Fruit fly (Drosophila melanogaster): Measurements from ENCODE around the gene CG3823.
A peak's percentile ranks its signal among the peaks of the same experiment; 100 is the strongest.

Gene CG3823

DNA sequence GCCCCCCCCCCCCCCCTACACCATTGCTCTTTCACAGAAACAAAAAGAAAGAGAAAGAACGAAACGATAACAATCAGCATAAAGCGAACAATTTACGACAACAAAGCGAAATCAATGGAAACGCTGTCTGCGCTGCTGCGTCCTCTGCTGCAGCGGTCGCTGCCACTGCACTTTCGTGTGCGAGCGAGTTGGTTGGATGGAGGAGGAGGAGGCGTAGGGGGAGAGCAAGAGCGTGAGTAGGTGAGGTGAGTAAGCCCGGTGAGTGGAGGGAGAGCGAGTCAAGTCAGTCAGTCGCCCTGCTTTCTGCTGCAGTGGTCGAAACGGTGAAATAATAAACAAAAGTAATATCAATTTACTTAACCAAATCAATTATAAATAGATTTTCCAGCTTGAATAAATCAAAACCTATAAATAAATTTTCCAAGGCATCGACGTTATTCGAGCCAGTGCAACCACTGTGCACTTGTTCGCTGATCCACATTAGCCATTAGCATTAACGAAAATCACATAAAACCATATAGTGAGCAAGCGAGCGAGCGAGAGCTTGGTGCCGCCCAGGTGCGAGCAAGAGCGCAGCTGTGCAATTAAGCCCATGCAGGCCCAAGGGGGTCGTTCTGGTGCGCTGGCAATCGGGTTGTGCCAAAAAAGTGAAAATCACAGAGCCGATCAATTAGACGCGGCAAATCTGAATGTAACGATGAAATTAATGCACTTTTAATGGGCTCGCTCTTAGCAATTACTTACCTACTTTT is 40.2 kb downstream of the CG3823 start (continued):
- TF ChIP-seq CG14860 (GFP tag; IDR thresholded peaks at IDR 0.05; ENCODE audit: partially characterized antibody), result no peak
- no peak for TF ChIP-seq CrebB (tag; optimal IDR thresholded peaks at IDR 0.05)
- no peak for TF ChIP-seq TFAM (GFP tag; optimal IDR thresholded peaks at IDR 0.05)
- no peak for TF ChIP-seq CG2199 (GFP tag; IDR thresholded peaks at IDR 0.05)
- no peak for TF ChIP-seq luna (GFP tag; optimal IDR thresholded peaks at IDR 0.05)
- TF ChIP-seq CG7556 (GFP tag; optimal IDR thresholded peaks at IDR 0.05), result no peak
- TF ChIP-seq vfl (GFP tag; optimal IDR thresholded peaks at IDR 0.05), result no peak
- TF ChIP-seq HmgD (GFP tag; optimal IDR thresholded peaks at IDR 0.05), result no peak
- no peak for TF ChIP-seq Scr (GFP tag; IDR thresholded peaks at IDR 0.05; ENCODE audit: partially characterized antibody)
- TF ChIP-seq CG4282 (GFP tag; optimal IDR thresholded peaks at IDR 0.05), result no peak
- TF ChIP-seq gsb (GFP tag; IDR thresholded peaks at IDR 0.05), result no peak
- peak; percentile 1 for TF ChIP-seq CoRest (tag; optimal IDR thresholded peaks at IDR 0.05)
- no peak; the same call in 1 of the 2 replicates for TF ChIP-seq Adf1 (GFP tag; IDR thresholded peaks at IDR 0.05)
- TF ChIP-seq kni (GFP tag; optimal IDR thresholded peaks at IDR 0.05), result peak; percentile 69
- TF ChIP-seq Gug (GFP tag; IDR thresholded peaks at IDR 0.05), result no peak; the same call in 3 of the 4 replicates
- no peak for TF ChIP-seq CG15073 (GFP tag; optimal IDR thresholded peaks at IDR 0.05)
- TF ChIP-seq CG14710 (tag; optimal IDR thresholded peaks at IDR 0.05), result no peak
- TF ChIP-seq tna (GFP tag; IDR thresholded peaks at IDR 0.05; ENCODE audit: partially characterized antibody), result no peak
- peak; percentile 90 for TF ChIP-seq crol (GFP tag; IDR thresholded peaks at IDR 0.05)
- TF ChIP-seq sima (GFP tag; optimal IDR thresholded peaks at IDR 0.05), result no peak
- no peak for TF ChIP-seq CG15696 (tag; optimal IDR thresholded peaks at IDR 0.05)
- TF ChIP-seq CG8359 (GFP tag; optimal IDR thresholded peaks at IDR 0.05; ENCODE audit: borderline replicate concordance), result no peak
- TF ChIP-seq corto (GFP tag; optimal IDR thresholded peaks at IDR 0.05), result peak; percentile 83
- TF ChIP-seq fd64A (GFP tag; optimal IDR thresholded peaks at IDR 0.05), result peak; percentile 55
- TF ChIP-seq CG13287 (GFP tag; IDR thresholded peaks at IDR 0.05; ENCODE audit: partially characterized antibody), result no peak
- TF ChIP-seq Chrac-16 (GFP tag; optimal IDR thresholded peaks at IDR 0.05), result no peak
- TF ChIP-seq CG6813 (GFP tag; optimal IDR thresholded peaks at IDR 0.05), result no peak
- no peak for TF ChIP-seq gfzf (GFP tag; optimal IDR thresholded peaks at IDR 0.05)
- TF ChIP-seq dmrt11E (tag; optimal IDR thresholded peaks at IDR 0.05), result no peak
- no peak for TF ChIP-seq CG9797 (GFP tag; optimal IDR thresholded peaks at IDR 0.05)
- TF ChIP-seq CG2889 (GFP tag; IDR thresholded peaks at IDR 0.05), result no peak
- no peak for TF ChIP-seq gt (GFP tag; IDR thresholded peaks at IDR 0.05)
- TF ChIP-seq toy (GFP tag; IDR thresholded peaks at IDR 0.05), result no peak
- no peak for TF ChIP-seq knrl (GFP tag; IDR thresholded peaks at IDR 0.05; ENCODE audit: partially characterized antibody)
- no peak for TF ChIP-seq NfI (GFP tag; optimal IDR thresholded peaks at IDR 0.05)
- TF ChIP-seq zfh2 (GFP tag; optimal IDR thresholded peaks at IDR 0.05), result no peak
- TF ChIP-seq Dfd (GFP tag; optimal IDR thresholded peaks at IDR 0.05), result no peak
- TF ChIP-seq CG16779 (GFP tag; IDR thresholded peaks at IDR 0.05), result no peak
- no peak for TF ChIP-seq shn (GFP tag; optimal IDR thresholded peaks at IDR 0.05)
- TF ChIP-seq CG31388 (GFP tag; optimal IDR thresholded peaks at IDR 0.05), result no peak
- no peak for TF ChIP-seq Kr (GFP tag; optimal IDR thresholded peaks at IDR 0.05)
- peak; percentile 48; the same call in 1 of the 3 replicates for TF ChIP-seq CG14050 (GFP tag; IDR thresholded peaks at IDR 0.05)
- no peak for TF ChIP-seq CG11085 (GFP tag; IDR thresholded peaks at IDR 0.05)
- TF ChIP-seq CG2120 (GFP tag; optimal IDR thresholded peaks at IDR 0.05), result no peak
- no peak for TF ChIP-seq CG16813 (GFP tag; IDR thresholded peaks at IDR 0.05; ENCODE audit: partially characterized antibody)
- peak; percentile 91 for TF ChIP-seq sens (GFP tag)
- peak; percentile 5 for TF ChIP-seq nmo (GFP tag; optimal IDR thresholded peaks at IDR 0.05)
- TF ChIP-seq cas (GFP tag; IDR thresholded peaks at IDR 0.05), result no peak
- TF ChIP-seq kah (GFP tag; optimal IDR thresholded peaks at IDR 0.05), result peak; percentile 3
- TF ChIP-seq jigr1 (GFP tag; IDR thresholded peaks at IDR 0.05), result peak; percentile 54; the same call in 1 of the 3 replicates

Data from whole organism, embryonic.